Worm (Caenorhabditis elegans): ENCODE measurements around the gene set-6.
A peak's percentile ranks its signal among the peaks of the same experiment; 100 is the strongest.

set-6 gene

DNA sequence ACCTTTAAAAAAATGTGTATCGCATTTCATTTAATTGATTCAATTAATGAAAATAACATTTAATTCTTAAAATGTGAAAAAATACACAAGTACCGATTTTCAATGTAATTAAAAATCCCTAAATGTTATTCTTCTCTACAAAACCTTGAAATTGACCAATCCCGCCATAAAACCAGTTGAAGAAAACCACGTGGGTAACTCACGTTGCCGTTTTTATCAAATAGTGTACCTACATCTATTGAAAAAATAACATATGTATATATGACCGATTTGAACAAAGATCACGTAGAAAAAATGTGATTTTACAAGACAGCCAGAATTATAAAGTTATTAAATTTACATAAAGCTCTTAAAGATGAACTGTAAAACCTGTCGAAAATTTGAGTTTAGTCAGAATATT is 9.3 kb downstream of the set-6 start:
- no peak for TF ChIP-seq nhr-179 (tag; optimal IDR thresholded peaks at IDR 0.05)

- no peak for TF ChIP-seq Y79H2A.3 (GFP tag; conservative IDR thresholded peaks at IDR 0.05)
- TF ChIP-seq let-607 (tag; optimal IDR thresholded peaks at IDR 0.05) = no peak
- TF ChIP-seq zfh-2 (GFP tag; conservative IDR thresholded peaks at IDR 0.05) = no peak
- no peak for TF ChIP-seq F39B2.1 (GFP tag; IDR thresholded peaks at IDR 0.05)
- peak; percentile 7 for TF ChIP-seq lin-40 (tag; optimal IDR thresholded peaks at IDR 0.05)
- TF ChIP-seq ets-4 (GFP tag; optimal IDR thresholded peaks at IDR 0.05) = no peak
- TF ChIP-seq nhr-80 (tag; optimal IDR thresholded peaks at IDR 0.05) = peak; percentile 81
- peak; percentile 4 for TF ChIP-seq ztf-26 (tag; optimal IDR thresholded peaks at IDR 0.05)
Observed at ce11 chrX:11964555-11964954, 9.9 kb downstream of the set-6 start.

DNA sequence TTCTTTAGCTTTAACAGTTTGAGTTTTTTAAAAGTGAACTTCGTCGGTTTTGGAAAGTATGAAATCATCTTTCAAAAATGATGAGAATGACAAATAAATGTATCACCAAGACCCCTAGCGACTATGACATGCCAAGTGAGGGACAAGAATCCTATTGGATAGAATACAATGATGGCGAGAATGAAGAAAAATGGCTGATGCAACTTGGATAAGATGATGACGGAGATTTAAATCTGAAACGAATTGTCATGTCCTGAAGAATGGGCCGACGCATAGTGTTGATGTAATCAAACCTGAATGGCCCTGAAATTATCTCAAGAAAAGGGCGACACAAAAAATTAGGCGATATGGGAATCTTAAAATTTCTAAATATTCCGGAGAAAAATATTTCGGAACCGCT is 10.8 kb downstream of the set-6 start:
- no peak for TF ChIP-seq rpc-1 (optimal IDR thresholded peaks at IDR 0.05)
- no peak for TF ChIP-seq rpc-1 (tag; optimal IDR thresholded peaks at IDR 0.05)

- TF ChIP-seq pha-4 (tag; optimal IDR thresholded peaks at IDR 0.05) (no peak), ceh-100 (GFP tag; IDR thresholded peaks at IDR 0.05) (no peak), Y53G8AR.9 (GFP tag; conservative IDR thresholded peaks at IDR 0.05) (peak; percentile 57; the same call in 1 of the 2 replicates), T26A5.8 (tag; optimal IDR thresholded peaks at IDR 0.05) (no peak), nhr-90 (tag; optimal IDR thresholded peaks at IDR 0.05) (no peak), Y56A3A.18 (GFP tag; IDR thresholded peaks at IDR 0.05) (no peak), ztf-25 (GFP tag; IDR thresholded peaks at IDR 0.05) (no peak), Y95B8A.8 (GFP tag; IDR thresholded peaks at IDR 0.05) (no peak), ceh-79 (tag; optimal IDR thresholded peaks at IDR 0.05) (no peak), chd-7 (tag; optimal IDR thresholded peaks at IDR 0.05) (peak; percentile 22), ztf-26 (tag; optimal IDR thresholded peaks at IDR 0.05) (no peak), let-607 (tag; optimal IDR thresholded peaks at IDR 0.05) (peak in 1 of 2 experiments; percentile 1), B0261.1 (tag; optimal IDR thresholded peaks at IDR 0.05) (no peak), fkh-3 (tag; optimal IDR thresholded peaks at IDR 0.05) (no peak), dpff-1 (tag; optimal IDR thresholded peaks at IDR 0.05) (no peak), madf-10 (tag; optimal IDR thresholded peaks at IDR 0.05) (peak; percentile 9), nfya-2 (GFP tag; IDR thresholded peaks at IDR 0.05) (no peak), dpl-1 (GFP tag; optimal IDR thresholded peaks at IDR 0.05) (no peak), nhr-80 (tag; optimal IDR thresholded peaks at IDR 0.05) (peak; percentile 94), cebp-2 (GFP tag; IDR thresholded peaks at IDR 0.05) (no peak), atf-7 (tag; optimal IDR thresholded peaks at IDR 0.05) (peak; percentile 40), Y53F4B.3 (GFP tag; IDR thresholded peaks at IDR 0.05) (no peak), lin-40 (tag; optimal IDR thresholded peaks at IDR 0.05) (peak; percentile 8), hlh-12 (tag; optimal IDR thresholded peaks at IDR 0.05) (no peak), Y79H2A.3 (GFP tag; conservative IDR thresholded peaks at IDR 0.05) (no peak), tbp1 (GFP tag; optimal IDR thresholded peaks at IDR 0.05) (no peak), ztf-22 (GFP tag; optimal IDR thresholded peaks at IDR 0.05) (peak; percentile 68), F52B5.7 (tag; optimal IDR thresholded peaks at IDR 0.05) (no peak), him-1 (tag; optimal IDR thresholded peaks at IDR 0.05) (no peak), attf-5 (GFP tag; optimal IDR thresholded peaks at IDR 0.05) (no peak), unc-130 (GFP tag; optimal IDR thresholded peaks at IDR 0.05) (no peak)
Observed at ce11 chrX:11962050-11962788, 12.3 kb downstream of the set-6 start.

Data from whole organism, young adult.